Worm (Caenorhabditis elegans) whole organism, late embryonic: ENCODE results near the gene rabx-5.

Source experiments
- C38D4.7 ChIP-seq: fragments of 200-800 bp; sonication (Bioruptor generic); optimal IDR thresholded peaks from 2 replicates; lab custom pipeline; 2018; ENCODE audit warnings: mild to moderate bottlenecking, missing genetic modification characterization, moderate library complexity, missing compliant biosample characterization
- F13H6.1 ChIP-seq: sonication (generic microtip); optimal IDR thresholded peaks from 2 replicates; lab custom pipeline; 2016; ENCODE audit warnings: missing genetic modification characterization, missing compliant biosample characterization
- K02D7.2 ChIP-seq: sonication (generic microtip); optimal IDR thresholded peaks from 2 replicates; lab custom pipeline; 2017; ENCODE audit warnings: mild to moderate bottlenecking, missing genetic modification characterization, missing compliant biosample characterization
- Y22D7AL.16 ChIP-seq: sonication (generic microtip); optimal IDR thresholded peaks from 2 replicates; lab custom pipeline; 2016; ENCODE audit warnings: missing genetic modification characterization, missing compliant biosample characterization
- ceh-14 ChIP-seq: sonication (generic microtip); optimal IDR thresholded peaks from 2 replicates; lab custom pipeline; 2016; ENCODE audit warnings: missing genotype, missing genetic modification characterization, missing compliant biosample characterization
- ceh-18 ChIP-seq: sonication (generic microtip); optimal IDR thresholded peaks from 2 replicates; lab custom pipeline; 2016; ENCODE audit warnings: missing genetic modification characterization, missing compliant biosample characterization
- ceh-24 ChIP-seq: sonication (generic microtip); optimal IDR thresholded peaks from 2 replicates; lab custom pipeline; 2016; ENCODE audit warnings: mild to moderate bottlenecking, missing genetic modification characterization, missing compliant biosample characterization
- ceh-6 ChIP-seq: fragments of 200-800 bp; sonication (Bioruptor generic); optimal IDR thresholded peaks from 2 replicates; lab custom pipeline; 2018; ENCODE audit warnings: mild to moderate bottlenecking, missing genetic modification characterization, missing compliant biosample characterization
- ceh-9 ChIP-seq: sonication (generic microtip); optimal IDR thresholded peaks from 2 replicates; lab custom pipeline; 2016; ENCODE audit warnings: mild to moderate bottlenecking, missing genetic modification characterization, inconsistent platforms, missing compliant biosample characterization
- dve-1 ChIP-seq: sonication (generic microtip); optimal IDR thresholded peaks from 2 replicates; lab custom pipeline; 2017; ENCODE audit warnings: antibody characterized with exemption, mild to moderate bottlenecking, missing genetic modification characterization, missing compliant biosample characterization
- ets-4 ChIP-seq: sonication (generic microtip); optimal IDR thresholded peaks from 2 replicates; lab custom pipeline; 2016; ENCODE audit warnings: missing genetic modification characterization, missing compliant biosample characterization
- fax-1 ChIP-seq: sonication (generic microtip); optimal IDR thresholded peaks from 2 replicates; lab custom pipeline; 2016; ENCODE audit warnings: missing genotype, missing genetic modification characterization, missing compliant biosample characterization
- gmeb-2 ChIP-seq: sonication (generic microtip); optimal IDR thresholded peaks from 2 replicates; lab custom pipeline; 2016; ENCODE audit warnings: missing genetic modification characterization, inconsistent platforms, missing compliant biosample characterization
- hlh-15 ChIP-seq: sonication (generic microtip); optimal IDR thresholded peaks from 2 replicates; lab custom pipeline; 2016; ENCODE audit warnings: missing genetic modification characterization, missing compliant biosample characterization
- hlh-6 ChIP-seq: sonication (generic microtip); optimal IDR thresholded peaks from 2 replicates; lab custom pipeline; 2016; ENCODE audit warnings: missing genotype, missing genetic modification characterization, missing compliant biosample characterization
- lim-6 ChIP-seq: sonication (generic microtip); optimal IDR thresholded peaks from 2 replicates; lab custom pipeline; 2016; ENCODE audit warnings: missing genetic modification characterization, missing compliant biosample characterization
- lin-11 ChIP-seq: fragments of 200-800 bp; sonication (Bioruptor generic); optimal IDR thresholded peaks from 2 replicates; lab custom pipeline; 2018; ENCODE audit warnings: mild to moderate bottlenecking, missing genetic modification characterization, missing compliant biosample characterization
- nfya-1 ChIP-seq: sonication (generic microtip); optimal IDR thresholded peaks from 2 replicates; lab custom pipeline; 2017; ENCODE audit warnings: missing genetic modification characterization, mild to moderate bottlenecking, missing compliant biosample characterization, antibody characterized with exemption, moderate library complexity
- odd-2 ChIP-seq: sonication (generic microtip); optimal IDR thresholded peaks from 2 replicates; lab custom pipeline; 2017; ENCODE audit warnings: antibody characterized with exemption, mild to moderate bottlenecking, missing genetic modification characterization, missing compliant biosample characterization
- pat-9 ChIP-seq: fragments of 200-800 bp; sonication (Bioruptor generic); optimal IDR thresholded peaks from 2 replicates; lab custom pipeline; 2018; ENCODE audit warnings: mild to moderate bottlenecking, missing genetic modification characterization, moderate library complexity, missing compliant biosample characterization
- pax-1 ChIP-seq: fragments of 150-350 bp; optimal IDR thresholded peaks from 2 replicates; lab custom pipeline; 2014; ENCODE audit warnings: missing biosample characterization, missing genetic modification characterization
- pros-1 ChIP-seq: fragments of 150-350 bp; optimal IDR thresholded peaks from 2 replicates; lab custom pipeline; 2014; ENCODE audit warnings: missing biosample characterization, missing genetic modification reagents, missing genetic modification characterization
- ref-2 ChIP-seq: sonication (generic microtip); optimal IDR thresholded peaks from 2 replicates; lab custom pipeline; 2016; ENCODE audit warnings: missing genetic modification characterization, missing compliant biosample characterization
- rnt-1 ChIP-seq: sonication (generic microtip); optimal IDR thresholded peaks from 2 replicates; lab custom pipeline; 2016; ENCODE audit warnings: missing genetic modification characterization, missing compliant biosample characterization
- unc-42 ChIP-seq: sonication (generic microtip); optimal IDR thresholded peaks from 2 replicates; lab custom pipeline; 2016; ENCODE audit warnings: missing genotype, missing genetic modification characterization, missing compliant biosample characterization
- unc-86 ChIP-seq: sonication (generic microtip); optimal IDR thresholded peaks from 2 replicates; lab custom pipeline; 2016; ENCODE audit warnings: missing genetic modification characterization, missing compliant biosample characterization
- zip-5 ChIP-seq: sonication (generic microtip); optimal IDR thresholded peaks from 2 replicates; lab custom pipeline; 2016; ENCODE audit warnings: missing genetic modification characterization, missing compliant biosample characterization
- ztf-16 ChIP-seq: sonication (generic microtip); optimal IDR thresholded peaks from 2 replicates; lab custom pipeline; 2017; ENCODE audit warnings: missing genetic modification characterization, missing compliant biosample characterization

rabx-5 gene

ce11 chrIII:10654718-10655117 lies 49.6 kb downstream of the rabx-5 start, which contains the start of gene cnt-2:
TSS of gene cnt-2 (plus strand) at chrIII:10655018.
- no peak for TF ChIP-seq unc-86 (tag; lab: Kevin White, UChicago)
- TF ChIP-seq lim-6 (tag; lab: Kevin White, UChicago), result no peak
- TF ChIP-seq gmeb-2 (tag; lab: Kevin White, UChicago), result no peak

DNA sequence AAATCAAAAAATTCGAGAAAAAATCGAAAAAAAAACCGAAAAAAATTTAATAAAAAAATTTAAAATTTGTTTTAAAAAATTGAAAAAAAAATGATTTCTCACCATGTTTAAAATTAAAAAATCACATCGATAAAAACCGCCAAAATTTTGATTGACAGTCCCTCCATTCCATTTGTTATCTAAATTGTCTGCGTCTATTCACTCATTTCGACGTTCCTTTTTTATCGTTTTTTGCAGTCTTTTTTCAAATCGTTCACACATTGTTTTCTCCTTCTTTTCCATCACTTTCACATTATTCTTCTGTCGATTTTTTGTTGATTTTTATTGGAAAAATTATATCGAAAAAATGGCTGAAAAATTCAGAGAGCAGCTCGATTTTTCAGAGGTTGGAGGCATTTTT lies 50.9 kb downstream of the rabx-5 start:
- no peak for TF ChIP-seq rnt-1 (tag; lab: Kevin White, UChicago)
- no peak for TF ChIP-seq ceh-9
- no peak for TF ChIP-seq ceh-24 (tag; lab: Kevin White, UChicago)
- TF ChIP-seq lim-6 (tag; lab: Kevin White, UChicago), result no peak
- TF ChIP-seq, all 69 proteins: peak for 0

ce11 chrIII:10657661-10658060 lies 52.5 kb downstream of the rabx-5 start:
- TF ChIP-seq ceh-14 (tag; lab: Kevin White, UChicago) (no peak), unc-42 (tag; lab: Kevin White, UChicago) (peak; percentile 45)

- TF ChIP-seq C38D4.7 (GFP tag; lab: Kevin White, UChicago) (no peak), nfya-1 (tag; lab: Kevin White, UChicago) (peak; percentile 98), odd-2 (tag; lab: Kevin White, UChicago) (no peak), ref-2 (tag; lab: Kevin White, UChicago) (peak; percentile 5), fax-1 (tag; lab: Kevin White, UChicago) (no peak), lin-11 (tag; lab: Kevin White, UChicago) (no peak), hlh-6 (no peak)
Measured at ce11 chrIII:10658394-10658793, 53.2 kb downstream of the rabx-5 start.

- TF ChIP-seq lin-11 (tag; lab: Kevin White, UChicago) (no peak), dve-1 (tag; lab: Kevin White, UChicago) (no peak), ztf-16 (tag; lab: Kevin White, UChicago) (no peak), hlh-15 (no peak), unc-86 (tag; lab: Kevin White, UChicago) (no peak), C38D4.7 (GFP tag; lab: Kevin White, UChicago) (no peak), K02D7.2 (tag; lab: Kevin White, UChicago) (no peak), ceh-6 (GFP tag; lab: Kevin White, UChicago) (no peak), pat-9 (tag; lab: Kevin White, UChicago) (no peak), F13H6.1 (tag; lab: Kevin White, UChicago) (no peak), pros-1 (tag; lab: Kevin White, UChicago) (no peak), Y22D7AL.16 (tag; lab: Kevin White, UChicago) (no peak), fax-1 (tag; lab: Kevin White, UChicago) (no peak), ets-4 (tag; lab: Kevin White, UChicago) (no peak), ceh-18 (tag; lab: Kevin White, UChicago) (no peak), zip-5 (no peak), pax-1 (tag; lab: Kevin White, UChicago) (no peak)
- TF ChIP-seq, all 69 proteins: peak for 0
Measured at ce11 chrIII:10661292-10661691, 56.1 kb downstream of the rabx-5 start.
